Fruit fly (Drosophila melanogaster) whole organism, embryonic: Measurements from ENCODE around the gene Acp26Ab.

Source experiments
- CG10147 ChIP-seq: fragments of 200-800 bp; sonication (Bioruptor generic); optimal IDR thresholded peaks from 2 replicates; lab custom pipeline; 2019; ENCODE audit warnings: missing biosample characterization, mild to moderate bottlenecking, missing genetic modification characterization, moderate library complexity
- CG10321 ChIP-seq: fragments of 200-800 bp; sonication (Bioruptor generic); IDR thresholded peaks from 2 replicates; pipeline ENCODE4 v1.3.6; 2022; ENCODE audit warnings: missing biosample characterization, missing genetic modification characterization
- CG11398 ChIP-seq: fragments of 200-800 bp; sonication (Bioruptor generic); optimal IDR thresholded peaks from 2 replicates; lab custom pipeline; 2016; ENCODE audit warnings: missing biosample characterization, missing genetic modification characterization
- CG11696 ChIP-seq: fragments of 200-800 bp; sonication (Bioruptor generic); IDR thresholded peaks from 2 replicates; pipeline ENCODE4 v1.3.6; 2022; ENCODE audit warnings: missing biosample characterization, missing genetic modification characterization
- CG15514 ChIP-seq: fragments of 200-800 bp; sonication (Bioruptor generic); optimal IDR thresholded peaks from 3 replicates; lab custom pipeline; 2017; ENCODE audit warnings: missing biosample characterization, missing genetic modification characterization, mild to moderate bottlenecking, moderate library complexity, missing genetic modification reagents
- CG17361 ChIP-seq: fragments of 200-800 bp; sonication (Bioruptor generic); IDR thresholded peaks from 3 replicates; pipeline ENCODE4 v1.3.6; 2022; ENCODE audit warnings: missing biosample characterization, missing genetic modification characterization
- CG17802 ChIP-seq: fragments of 200-800 bp; sonication (Bioruptor generic); optimal IDR thresholded peaks from 2 replicates; lab custom pipeline; 2018; ENCODE audit warnings: missing biosample characterization, mild to moderate bottlenecking, missing genetic modification characterization, moderate library complexity
- CG30020 ChIP-seq: fragments of 200-800 bp; optimal IDR thresholded peaks from 2 replicates; lab custom pipeline; 2019; ENCODE audit warnings: missing biosample characterization, mild to moderate bottlenecking, missing genetic modification characterization, moderate library complexity
- CG4404 ChIP-seq: fragments of 200-800 bp; sonication (Bioruptor generic); IDR thresholded peaks from 2 replicates; pipeline ENCODE4 v1.3.6; 2022; ENCODE audit warnings: missing biosample characterization, missing genetic modification characterization
- CG6654 ChIP-seq: fragments of 200-800 bp; sonication (Bioruptor generic); optimal IDR thresholded peaks from 2 replicates; lab custom pipeline; 2017; ENCODE audit warnings: missing biosample characterization, mild to moderate bottlenecking, missing genetic modification characterization
- CG7963 ChIP-seq: fragments of 200-800 bp; sonication (Bioruptor generic); IDR thresholded peaks from 3 replicates; pipeline ENCODE4 v1.3.6; 2022; ENCODE audit warnings: missing biosample characterization, missing genetic modification characterization; ENCODE audit not compliant: partially characterized antibody
- D ChIP-seq, 2 experiments: fragments of 200-800 bp in 1 of 2; fragments of >200 bp in 1 of 2; sonication (Bioruptor generic) in 1 of 2; optimal IDR thresholded peaks; 2 replicates in 1 of 2; 3 replicates in 1 of 2; lab custom pipeline; 2017; ENCODE audit warnings: mild to moderate bottlenecking in 1 of 2, missing biosample characterization in 1 of 2, missing genetic modification characterization in 1 of 2, missing genetic modification reagents in 1 of 2
- Deaf1 ChIP-seq: fragments of 200-800 bp; optimal IDR thresholded peaks from 3 replicates; lab custom pipeline; 2019; ENCODE audit warnings: missing biosample characterization, mild to moderate bottlenecking, missing genetic modification characterization, moderate library complexity
- Dek ChIP-seq: fragments of 200-800 bp; sonication (Bioruptor generic); optimal IDR thresholded peaks from 3 replicates; lab custom pipeline; 2019; ENCODE audit warnings: missing biosample characterization, mild to moderate bottlenecking, missing genetic modification characterization, moderate library complexity
- Dip3 ChIP-seq: fragments of 200-800 bp; sonication (Bioruptor generic); optimal IDR thresholded peaks from 3 replicates; lab custom pipeline; 2016; ENCODE audit warnings: missing biosample characterization, missing genetic modification characterization
- Ets65A ChIP-seq: fragments of 200-800 bp; sonication (Bioruptor generic); peaks from one replicate; lab custom pipeline; 2016; ENCODE audit warnings: missing biosample characterization, missing genetic modification characterization
- Hey ChIP-seq: fragments of 200-800 bp; sonication (Bioruptor generic); optimal IDR thresholded peaks from 3 replicates; lab custom pipeline; 2018; ENCODE audit warnings: missing biosample characterization, mild to moderate bottlenecking, missing genetic modification characterization
- Mrtf ChIP-seq: fragments of 200-800 bp; sonication (Bioruptor generic); IDR thresholded peaks from 3 replicates; pipeline ENCODE4 v1.3.6; 2022; ENCODE audit warnings: missing biosample characterization, missing genetic modification characterization
- Nf-YA ChIP-seq: fragments of 200-800 bp; sonication (Bioruptor generic); IDR thresholded peaks from 2 replicates; pipeline ENCODE4 v1.3.6; 2022; ENCODE audit warnings: missing biosample characterization, missing genetic modification characterization
- Nf-YB ChIP-seq: fragments of 200-800 bp; sonication (Bioruptor generic); optimal IDR thresholded peaks from 3 replicates; lab custom pipeline; 2019; ENCODE audit warnings: missing biosample characterization, mild to moderate bottlenecking, missing genetic modification characterization, moderate library complexity
- Nf-YC ChIP-seq: fragments of 200-800 bp; optimal IDR thresholded peaks from 3 replicates; lab custom pipeline; 2019; ENCODE audit warnings: missing biosample characterization, mild to moderate bottlenecking, missing genetic modification characterization, moderate library complexity
- Six4 ChIP-seq: fragments of 200-800 bp; sonication (Bioruptor generic); optimal IDR thresholded peaks from 2 replicates; lab custom pipeline; 2016; ENCODE audit warnings: missing biosample characterization, missing genetic modification characterization
- Trl ChIP-seq, 3 experiments: fragments of >200 bp in 2 of 3; fragments of 200-800 bp in 1 of 3; sonication (Bioruptor generic) in 1 of 3; optimal IDR thresholded peaks; 2 replicates in 1 of 3; 3 replicates in 2 of 3; lab custom pipeline; 2016 to 2017; ENCODE audit warnings: missing biosample characterization in 1 of 3, missing genetic modification characterization in 1 of 3
- ash1 ChIP-seq: fragments of 200-800 bp; sonication (Bioruptor generic); optimal IDR thresholded peaks from 2 replicates; lab custom pipeline; 2018; ENCODE audit warnings: missing biosample characterization, mild to moderate bottlenecking, missing genetic modification characterization
- cg ChIP-seq: fragments of 200-800 bp; sonication (Bioruptor generic); optimal IDR thresholded peaks from 3 replicates; lab custom pipeline; 2019; ENCODE audit warnings: missing biosample characterization, mild to moderate bottlenecking, missing genetic modification characterization, moderate library complexity
- chm ChIP-seq: fragments of 200-800 bp; sonication (Bioruptor generic); IDR thresholded peaks from 2 replicates; pipeline ENCODE4 v1.3.6; 2022; ENCODE audit warnings: missing biosample characterization, missing genetic modification characterization
- crol ChIP-seq: fragments of 200-800 bp; sonication (Bioruptor generic); IDR thresholded peaks from 2 replicates; pipeline ENCODE4 v1.3.6; 2022; ENCODE audit warnings: missing biosample characterization, missing genetic modification characterization
- dysf ChIP-seq: fragments of 200-800 bp; sonication (Bioruptor generic); IDR thresholded peaks from 3 replicates; pipeline ENCODE4 v1.3.6; 2022; ENCODE audit warnings: missing biosample characterization, missing genetic modification characterization
- ewg ChIP-seq: fragments of 200-800 bp; sonication (Bioruptor generic); optimal IDR thresholded peaks from 3 replicates; lab custom pipeline; 2017; ENCODE audit warnings: mild to moderate bottlenecking, missing biosample characterization, missing genetic modification reagents, missing genetic modification characterization
- ind ChIP-seq: fragments of 200-800 bp; sonication (Bioruptor generic); optimal IDR thresholded peaks from 3 replicates; lab custom pipeline; 2016; ENCODE audit warnings: missing biosample characterization, missing genetic modification characterization
- lilli ChIP-seq: fragments of 200-800 bp; sonication (Bioruptor generic); optimal IDR thresholded peaks from 3 replicates; lab custom pipeline; 2016; ENCODE audit warnings: missing biosample characterization, missing genetic modification characterization
- mirr ChIP-seq: fragments of 200-800 bp; sonication (Bioruptor generic); optimal IDR thresholded peaks from 3 replicates; lab custom pipeline; 2018; ENCODE audit warnings: missing biosample characterization, mild to moderate bottlenecking, missing genetic modification characterization
- nerfin-2 ChIP-seq: fragments of 200-800 bp; sonication (Bioruptor generic); IDR thresholded peaks from 2 replicates; pipeline ENCODE4 v1.3.6; 2022; ENCODE audit warnings: missing biosample characterization, missing genetic modification characterization; ENCODE audit not compliant: partially characterized antibody
- nmo ChIP-seq: fragments of 200-800 bp; sonication (Bioruptor generic); optimal IDR thresholded peaks from 2 replicates; lab custom pipeline; 2018; ENCODE audit warnings: missing biosample characterization, mild to moderate bottlenecking, missing genetic modification characterization, moderate library complexity
- prd ChIP-seq, 3 experiments: fragments of >200 bp in 2 of 3; fragments of 200-800 bp in 1 of 3; sonication (Bioruptor generic) in 1 of 3; optimal IDR thresholded peaks in 2 of 3; IDR thresholded peaks in 1 of 3; 2 replicates in 2 of 3; 3 replicates in 1 of 3; pipeline versions ENCODE4 v1.3.6 to Lab custom; 2017 to 2022; ENCODE audit warnings: missing biosample characterization in 1 of 3, missing genetic modification characterization in 1 of 3
- run ChIP-seq: fragments of 200-800 bp; sonication (Bioruptor generic); optimal IDR thresholded peaks from 3 replicates; lab custom pipeline; 2018; ENCODE audit warnings: missing biosample characterization, mild to moderate bottlenecking, missing genetic modification characterization
- salm ChIP-seq: fragments of 200-800 bp; sonication (Bioruptor generic); optimal IDR thresholded peaks from 2 replicates; lab custom pipeline; 2018; ENCODE audit warnings: missing biosample characterization, mild to moderate bottlenecking, missing genetic modification characterization
- seq ChIP-seq: fragments of 200-800 bp; sonication (Bioruptor generic); IDR thresholded peaks from 2 replicates; pipeline ENCODE4 v1.3.6; 2022; ENCODE audit warnings: missing biosample characterization, missing genetic modification characterization
- tup ChIP-seq: fragments of 200-800 bp; sonication (Bioruptor generic); optimal IDR thresholded peaks from 2 replicates; lab custom pipeline; 2016; ENCODE audit warnings: missing biosample characterization, mild to moderate bottlenecking, missing genetic modification characterization, moderate library complexity
- vnd ChIP-seq: fragments of 200-800 bp; sonication (Bioruptor generic); IDR thresholded peaks from 3 replicates; pipeline ENCODE4 v1.3.6; 2022; ENCODE audit warnings: missing biosample characterization, missing genetic modification characterization; ENCODE audit not compliant: partially characterized antibody
- zfh2 ChIP-seq: fragments of 200-800 bp; sonication (Bioruptor generic); optimal IDR thresholded peaks from 2 replicates; lab custom pipeline; 2016; ENCODE audit warnings: missing biosample characterization, missing genetic modification characterization

Gene Acp26Ab

dm6 chr2L:5892762-5893161 is at the start of gene Acp26Ab:
Gene Acp26Ab, minus strand, starts transcription at chr2L:5892862.
- TF ChIP-seq CG30020 (tag; lab: Kevin White, UChicago): no peak
- TF ChIP-seq run (tag; lab: Kevin White, UChicago): no peak
- no peak for TF ChIP-seq zfh2
- no peak for TF ChIP-seq prd (optimal IDR thresholded peaks at IDR 0.05; lab: Kevin White, UChicago)
- TF ChIP-seq prd (GFP tag; IDR thresholded peaks at IDR 0.05; lab: Robert Waterston, UW): no peak
- TF ChIP-seq CG15514 (GFP tag; lab: Kevin White, UChicago): no peak
- TF ChIP-seq CG10147: no peak
- no peak for TF ChIP-seq tup (GFP tag; lab: Kevin White, UChicago)
- no peak for TF ChIP-seq nmo (GFP tag; lab: Kevin White, UChicago)
- no peak for TF ChIP-seq Dip3 (GFP tag; lab: Kevin White, UChicago)
- no peak for TF ChIP-seq CG17802
- TF ChIP-seq Dek (tag; lab: Kevin White, UChicago): no peak

dm6 chr2L:5927363-5927762 is 34.7 kb upstream of the Acp26Ab start:
- TF ChIP-seq dysf (GFP tag; lab: Robert Waterston, UW) (0 out of 3 replicates have a peak, but pooled peaks have one; percentile 5), Mrtf (GFP tag; lab: Robert Waterston, UW) (peak; percentile 14; the same call in 1 of the 3 replicates), Hey (peak; percentile 81), D (optimal IDR thresholded peaks at IDR 0.05; lab: Kevin White, UChicago) (no peak), D (GFP tag; optimal IDR thresholded peaks at IDR 0.05; lab: Kevin White, UChicago) (peak; percentile 60), CG11398 (GFP tag; lab: Kevin White, UChicago) (no peak), vnd (GFP tag; lab: Robert Waterston, UW) (no peak)

dm6 chr2L:5925637-5926036 is 33.0 kb upstream of the Acp26Ab start, which contains the start of gene dsf:
Gene dsf, plus strand, starts transcription at chr2L:5925937.
- TF ChIP-seq salm (tag; lab: Kevin White, UChicago): no peak
- no peak for TF ChIP-seq Six4 (GFP tag; lab: Kevin White, UChicago)
- TF ChIP-seq chm (GFP tag; lab: Robert Waterston, UW): no peak
- TF ChIP-seq CG17361 (GFP tag; lab: Robert Waterston, UW): no peak
- 0 out of 3 replicates have a peak, but pooled peaks have one; percentile 11 for TF ChIP-seq vnd (GFP tag; lab: Robert Waterston, UW)
- TF ChIP-seq lilli: no peak
- no peak for TF ChIP-seq ind (GFP tag; lab: Kevin White, UChicago)
- TF ChIP-seq nerfin-2 (GFP tag; lab: Robert Waterston, UW): no peak
- TF ChIP-seq CG4404 (GFP tag; lab: Robert Waterston, UW): no peak
- 0 out of 3 replicates have a peak, but pooled peaks have one; percentile 11 for TF ChIP-seq dysf (GFP tag; lab: Robert Waterston, UW)
- TF ChIP-seq CG7963 (GFP tag; lab: Robert Waterston, UW): no peak
- TF ChIP-seq CG11696 (GFP tag; lab: Robert Waterston, UW): no peak

- peak; percentile 74 for TF ChIP-seq Deaf1 (tag; lab: Kevin White, UChicago)
- peak; percentile 53 for TF ChIP-seq Nf-YA (GFP tag; lab: Robert Waterston, UW)
- TF ChIP-seq Nf-YB (GFP tag; lab: Kevin White, UChicago): peak; percentile 96
- TF ChIP-seq mirr (GFP tag; lab: Kevin White, UChicago): no peak
- peak; percentile 62 for TF ChIP-seq crol
- TF ChIP-seq Trl (optimal IDR thresholded peaks at IDR 0.05; lab: Kevin White, UChicago): peak; percentile 32 to 36
- no peak for TF ChIP-seq Trl (GFP tag; optimal IDR thresholded peaks at IDR 0.05; lab: Kevin White, UChicago)
- peak; percentile 97 for TF ChIP-seq Nf-YC (tag; lab: Kevin White, UChicago)
- TF ChIP-seq CG10321 (GFP tag; lab: Robert Waterston, UW): 0 out of 2 replicates have a peak, but pooled peaks have one; percentile 19
- no peak for TF ChIP-seq ash1 (GFP tag; lab: Kevin White, UChicago)
- TF ChIP-seq Ets65A (GFP tag; lab: Kevin White, UChicago): peak; percentile 19
- peak; percentile 82 for TF ChIP-seq cg (GFP tag; lab: Kevin White, UChicago)
- peak; percentile 78; the same call in 1 of the 2 replicates for TF ChIP-seq seq (GFP tag; lab: Robert Waterston, UW)
- peak; percentile 8 for TF ChIP-seq ewg
- no peak for TF ChIP-seq CG6654 (GFP tag; lab: Kevin White, UChicago)
- TF ChIP-seq, all 482 proteins: peak for 11
Measured at dm6 chr2L:5925164-5925563, 32.5 kb upstream of the Acp26Ab start.
